Worm (Caenorhabditis elegans) whole organism, late embryonic: ENCODE measurements around the gene syx-3.

Source experiments
- C08G9.2 ChIP-seq: sonication (generic microtip); optimal IDR thresholded peaks from 2 replicates; lab custom pipeline; 2016; ENCODE audit warnings: mild to moderate bottlenecking, missing genetic modification characterization, moderate library complexity, missing compliant biosample characterization
- F13H6.1 ChIP-seq: sonication (generic microtip); optimal IDR thresholded peaks from 2 replicates; lab custom pipeline; 2016; ENCODE audit warnings: missing genetic modification characterization, missing compliant biosample characterization
- K02D7.2 ChIP-seq: sonication (generic microtip); optimal IDR thresholded peaks from 2 replicates; lab custom pipeline; 2017; ENCODE audit warnings: mild to moderate bottlenecking, missing genetic modification characterization, missing compliant biosample characterization
- T23F11.4 ChIP-seq: fragments of 200-800 bp; sonication (Bioruptor generic); optimal IDR thresholded peaks from 2 replicates; lab custom pipeline; 2018; ENCODE audit warnings: mild to moderate bottlenecking, missing genetic modification characterization, missing compliant biosample characterization
- ahr-1 ChIP-seq: sonication (generic microtip); optimal IDR thresholded peaks from 2 replicates; lab custom pipeline; 2016; ENCODE audit warnings: missing genetic modification characterization, missing compliant biosample characterization
- ceh-14 ChIP-seq: sonication (generic microtip); optimal IDR thresholded peaks from 2 replicates; lab custom pipeline; 2016; ENCODE audit warnings: missing genotype, missing genetic modification characterization, missing compliant biosample characterization
- ceh-18 ChIP-seq: sonication (generic microtip); optimal IDR thresholded peaks from 2 replicates; lab custom pipeline; 2016; ENCODE audit warnings: missing genetic modification characterization, missing compliant biosample characterization
- ceh-2 ChIP-seq: sonication (generic microtip); optimal IDR thresholded peaks from 2 replicates; lab custom pipeline; 2016; ENCODE audit warnings: missing genotype, missing genetic modification characterization, missing compliant biosample characterization
- ceh-24 ChIP-seq: sonication (generic microtip); optimal IDR thresholded peaks from 2 replicates; lab custom pipeline; 2016; ENCODE audit warnings: mild to moderate bottlenecking, missing genetic modification characterization, missing compliant biosample characterization
- ceh-31 ChIP-seq: sonication (generic microtip); optimal IDR thresholded peaks from 2 replicates; lab custom pipeline; 2016; ENCODE audit warnings: missing genetic modification characterization, missing compliant biosample characterization
- ceh-45 ChIP-seq: fragments of 200-800 bp; sonication (Bioruptor generic); IDR thresholded peaks from 2 replicates; pipeline ENCODE4 v1.3.6; 2022; ENCODE audit warnings: missing genetic modification reagents, missing genetic modification characterization, missing compliant biosample characterization
- ceh-6 ChIP-seq: fragments of 200-800 bp; sonication (Bioruptor generic); optimal IDR thresholded peaks from 2 replicates; lab custom pipeline; 2018; ENCODE audit warnings: mild to moderate bottlenecking, missing genetic modification characterization, missing compliant biosample characterization
- ceh-9 ChIP-seq: sonication (generic microtip); optimal IDR thresholded peaks from 2 replicates; lab custom pipeline; 2016; ENCODE audit warnings: mild to moderate bottlenecking, missing genetic modification characterization, inconsistent platforms, missing compliant biosample characterization
- dmd-4 ChIP-seq: sonication (generic microtip); optimal IDR thresholded peaks from 2 replicates; lab custom pipeline; 2016; ENCODE audit warnings: borderline replicate concordance, missing genetic modification characterization, missing compliant biosample characterization
- dve-1 ChIP-seq: sonication (generic microtip); optimal IDR thresholded peaks from 2 replicates; lab custom pipeline; 2017; ENCODE audit warnings: antibody characterized with exemption, mild to moderate bottlenecking, missing genetic modification characterization, missing compliant biosample characterization
- elt-2 ChIP-seq: sonication (generic microtip); optimal IDR thresholded peaks from 2 replicates; lab custom pipeline; 2016; ENCODE audit warnings: missing genetic modification reagents, missing genetic modification characterization, missing compliant biosample characterization
- elt-4 ChIP-seq: sonication (generic microtip); optimal IDR thresholded peaks from 2 replicates; lab custom pipeline; 2016; ENCODE audit warnings: missing genetic modification characterization, missing compliant biosample characterization
- ets-4 ChIP-seq: sonication (generic microtip); optimal IDR thresholded peaks from 2 replicates; lab custom pipeline; 2016; ENCODE audit warnings: missing genetic modification characterization, missing compliant biosample characterization
- fax-1 ChIP-seq: sonication (generic microtip); optimal IDR thresholded peaks from 2 replicates; lab custom pipeline; 2016; ENCODE audit warnings: missing genotype, missing genetic modification characterization, missing compliant biosample characterization
- hlh-8 ChIP-seq: sonication (generic microtip); optimal IDR thresholded peaks from 2 replicates; lab custom pipeline; 2016; ENCODE audit warnings: missing genotype, missing genetic modification characterization, missing compliant biosample characterization
- lin-11 ChIP-seq: fragments of 200-800 bp; sonication (Bioruptor generic); optimal IDR thresholded peaks from 2 replicates; lab custom pipeline; 2018; ENCODE audit warnings: mild to moderate bottlenecking, missing genetic modification characterization, missing compliant biosample characterization
- madf-2 ChIP-seq: sonication (generic microtip); optimal IDR thresholded peaks from 2 replicates; lab custom pipeline; 2017; ENCODE audit warnings: missing genetic modification characterization, missing compliant biosample characterization
- nhr-11 ChIP-seq: fragments of 150-350 bp; optimal IDR thresholded peaks from 2 replicates; lab custom pipeline; 2014; ENCODE audit warnings: missing biosample characterization, missing genetic modification characterization
- nhr-232 ChIP-seq: sonication (generic microtip); optimal IDR thresholded peaks from 2 replicates; lab custom pipeline; 2016; ENCODE audit warnings: missing genetic modification characterization, missing compliant biosample characterization
- pat-9 ChIP-seq: fragments of 200-800 bp; sonication (Bioruptor generic); optimal IDR thresholded peaks from 2 replicates; lab custom pipeline; 2018; ENCODE audit warnings: mild to moderate bottlenecking, missing genetic modification characterization, moderate library complexity, missing compliant biosample characterization
- pha-2 ChIP-seq: sonication (generic microtip); optimal IDR thresholded peaks from 2 replicates; lab custom pipeline; 2017; ENCODE audit warnings: mild to moderate bottlenecking, missing genetic modification characterization, missing compliant biosample characterization
- pros-1 ChIP-seq: fragments of 150-350 bp; optimal IDR thresholded peaks from 2 replicates; lab custom pipeline; 2014; ENCODE audit warnings: missing biosample characterization, missing genetic modification reagents, missing genetic modification characterization
- ref-2 ChIP-seq: sonication (generic microtip); optimal IDR thresholded peaks from 2 replicates; lab custom pipeline; 2016; ENCODE audit warnings: missing genetic modification characterization, missing compliant biosample characterization
- rnt-1 ChIP-seq: sonication (generic microtip); optimal IDR thresholded peaks from 2 replicates; lab custom pipeline; 2016; ENCODE audit warnings: missing genetic modification characterization, missing compliant biosample characterization
- sdc-2 ChIP-seq: sonication (generic microtip); optimal IDR thresholded peaks from 2 replicates; lab custom pipeline; 2016; ENCODE audit warnings: missing genotype, missing genetic modification characterization, missing compliant biosample characterization
- sox-2 ChIP-seq: fragments of 200-800 bp; sonication (Bioruptor generic); IDR thresholded peaks from 2 replicates; pipeline ENCODE4 v1.3.6; 2022; ENCODE audit warnings: missing genetic modification reagents, missing genetic modification characterization, missing compliant biosample characterization
- sox-4 ChIP-seq: sonication (generic microtip); optimal IDR thresholded peaks from 2 replicates; lab custom pipeline; 2017; ENCODE audit warnings: mild to moderate bottlenecking, missing genetic modification characterization, inconsistent platforms, missing compliant biosample characterization
- syd-9 ChIP-seq: sonication (generic microtip); optimal IDR thresholded peaks from 2 replicates; lab custom pipeline; 2016; ENCODE audit warnings: mild to moderate bottlenecking, missing genetic modification characterization, moderate library complexity, missing compliant biosample characterization
- tbx-7 ChIP-seq: sonication (generic microtip); optimal IDR thresholded peaks from 2 replicates; lab custom pipeline; 2016; ENCODE audit warnings: missing genotype, missing genetic modification characterization, missing compliant biosample characterization
- ttx-3 ChIP-seq: sonication (generic microtip); optimal IDR thresholded peaks from 2 replicates; lab custom pipeline; 2016; ENCODE audit warnings: missing genetic modification reagents, missing genetic modification characterization, missing compliant biosample characterization
- unc-42 ChIP-seq: sonication (generic microtip); optimal IDR thresholded peaks from 2 replicates; lab custom pipeline; 2016; ENCODE audit warnings: missing genotype, missing genetic modification characterization, missing compliant biosample characterization
- unc-86 ChIP-seq: sonication (generic microtip); optimal IDR thresholded peaks from 2 replicates; lab custom pipeline; 2016; ENCODE audit warnings: missing genetic modification characterization, missing compliant biosample characterization
- zip-5 ChIP-seq: sonication (generic microtip); optimal IDR thresholded peaks from 2 replicates; lab custom pipeline; 2016; ENCODE audit warnings: missing genetic modification characterization, missing compliant biosample characterization
- ztf-16 ChIP-seq: sonication (generic microtip); optimal IDR thresholded peaks from 2 replicates; lab custom pipeline; 2017; ENCODE audit warnings: missing genetic modification characterization, missing compliant biosample characterization

syx-3 gene

ce11 chrX:5319214-5319838, 29.6 kb upstream of the syx-3 start (continued):
- TF ChIP-seq dve-1 (tag; lab: Kevin White, UChicago) = peak; percentile 34
- peak; percentile 51 for TF ChIP-seq ceh-9 (tag; lab: Kevin White, UChicago)
- TF ChIP-seq nhr-11 (tag; lab: Kevin White, UChicago) = no peak
- peak; percentile 39 for TF ChIP-seq ceh-24 (tag; lab: Kevin White, UChicago)
- TF ChIP-seq elt-2 (tag; lab: Kevin White, UChicago) = peak; percentile 68
- TF ChIP-seq syd-9 (tag; lab: Kevin White, UChicago) = peak; percentile 35
- TF ChIP-seq zip-5 (tag; lab: Kevin White, UChicago) = peak; percentile 34
- TF ChIP-seq ztf-16 = peak; percentile 36
- TF ChIP-seq pat-9 (tag; lab: Kevin White, UChicago) = peak; percentile 46
- no peak for TF ChIP-seq elt-4 (tag; lab: Kevin White, UChicago)
- peak; percentile 57 for TF ChIP-seq madf-2 (tag; lab: Kevin White, UChicago)
- peak; percentile 60 for TF ChIP-seq ceh-31
- peak; percentile 30 for TF ChIP-seq C08G9.2 (tag; lab: Kevin White, UChicago)
- peak; percentile 60 for TF ChIP-seq fax-1 (tag; lab: Kevin White, UChicago)
- TF ChIP-seq ceh-14 (tag; lab: Kevin White, UChicago) = peak; percentile 63
- TF ChIP-seq ceh-45 (GFP tag; lab: Robert Waterston, UW) = peak; percentile 56; the same call in 1 of the 2 replicates
- TF ChIP-seq ceh-6 (GFP tag; lab: Kevin White, UChicago) = peak; percentile 77

- TF ChIP-seq unc-42 (tag; lab: Kevin White, UChicago) (peak; percentile 68), madf-2 (tag; lab: Kevin White, UChicago) (no peak)
Measured at ce11 chrX:5321563-5321962, 27.3 kb upstream of the syx-3 start.

- TF ChIP-seq ceh-6 (GFP tag; lab: Kevin White, UChicago) (no peak), pros-1 (tag; lab: Kevin White, UChicago) (no peak), ttx-3 (no peak), ref-2 (tag; lab: Kevin White, UChicago) (no peak), rnt-1 (tag; lab: Kevin White, UChicago) (no peak), ahr-1 (tag; lab: Kevin White, UChicago) (no peak), T23F11.4 (GFP tag; lab: Kevin White, UChicago) (no peak), ceh-2 (tag; lab: Kevin White, UChicago) (no peak), sdc-2 (no peak), F13H6.1 (tag; lab: Kevin White, UChicago) (no peak)
Measured at ce11 chrX:5323287-5323686, 25.6 kb upstream of the syx-3 start, which contains the start of gene sto-2. sto-2 (minus strand) TSS chrX:5323387.

- TF ChIP-seq sox-2 (GFP tag; lab: Robert Waterston, UW) = no peak
- no peak for TF ChIP-seq ceh-18 (tag; lab: Kevin White, UChicago)
- TF ChIP-seq unc-86 = no peak
- no peak for TF ChIP-seq dve-1 (tag; lab: Kevin White, UChicago)
- TF ChIP-seq nhr-232 (tag; lab: Kevin White, UChicago) = no peak
- TF ChIP-seq ceh-45 (GFP tag; lab: Robert Waterston, UW) = no peak
- TF ChIP-seq madf-2 (tag; lab: Kevin White, UChicago) = no peak
- no peak for TF ChIP-seq ets-4 (tag; lab: Kevin White, UChicago)
- TF ChIP-seq ztf-16 = no peak
- TF ChIP-seq lin-11 (tag; lab: Kevin White, UChicago) = no peak
- TF ChIP-seq sox-4 (tag; lab: Kevin White, UChicago) = no peak
- TF ChIP-seq dmd-4 (tag; lab: Kevin White, UChicago) = no peak
- TF ChIP-seq T23F11.4 (GFP tag; lab: Kevin White, UChicago) = no peak
- no peak for TF ChIP-seq elt-2 (tag; lab: Kevin White, UChicago)
- TF ChIP-seq tbx-7 (tag; lab: Kevin White, UChicago) = no peak
- no peak for TF ChIP-seq K02D7.2 (tag; lab: Kevin White, UChicago)
- no peak for TF ChIP-seq pha-2
- no peak for TF ChIP-seq fax-1 (tag; lab: Kevin White, UChicago)
- TF ChIP-seq hlh-8 (tag; lab: Kevin White, UChicago) = no peak
- no peak for TF ChIP-seq ceh-2 (tag; lab: Kevin White, UChicago)
- TF ChIP-seq, all 69 proteins: peak for 0
Measured at ce11 chrX:5329236-5329635, 19.7 kb upstream of the syx-3 start, which contains the start of gene C26B9.5. C26B9.5 (plus strand) TSS chrX:5329479.
